Worm (Caenorhabditis elegans) whole organism, late embryonic: ENCODE results near the gene srh-73.

Experiments used
- ceh-24 ChIP-seq: sonication (generic microtip); optimal IDR thresholded peaks from 2 replicates; lab custom pipeline; 2016; ENCODE audit warnings: mild to moderate bottlenecking, missing genetic modification characterization, missing compliant biosample characterization
- ceh-30 ChIP-seq: fragments of 150-350 bp; optimal IDR thresholded peaks from 2 replicates; lab custom pipeline; 2014; ENCODE audit warnings: missing biosample characterization, missing genetic modification characterization
- elt-2 ChIP-seq: sonication (generic microtip); optimal IDR thresholded peaks from 2 replicates; lab custom pipeline; 2016; ENCODE audit warnings: missing genetic modification reagents, missing genetic modification characterization, missing compliant biosample characterization
- hlh-30 ChIP-seq: sonication (generic microtip); optimal IDR thresholded peaks from 2 replicates; lab custom pipeline; 2017; ENCODE audit warnings: antibody characterized with exemption, missing genetic modification characterization, missing compliant biosample characterization; ENCODE audit not compliant: insufficient read depth
- lim-6 ChIP-seq: sonication (generic microtip); optimal IDR thresholded peaks from 2 replicates; lab custom pipeline; 2016; ENCODE audit warnings: missing genetic modification characterization, missing compliant biosample characterization
- madf-2 ChIP-seq: sonication (generic microtip); optimal IDR thresholded peaks from 2 replicates; lab custom pipeline; 2017; ENCODE audit warnings: missing genetic modification characterization, missing compliant biosample characterization
- nhr-11 ChIP-seq: fragments of 150-350 bp; optimal IDR thresholded peaks from 2 replicates; lab custom pipeline; 2014; ENCODE audit warnings: missing biosample characterization, missing genetic modification characterization
- nhr-232 ChIP-seq: sonication (generic microtip); optimal IDR thresholded peaks from 2 replicates; lab custom pipeline; 2016; ENCODE audit warnings: missing genetic modification characterization, missing compliant biosample characterization
- npax-4 ChIP-seq: sonication (generic microtip); optimal IDR thresholded peaks from 2 replicates; lab custom pipeline; 2016; ENCODE audit warnings: missing genetic modification characterization, missing compliant biosample characterization
- rnt-1 ChIP-seq: sonication (generic microtip); optimal IDR thresholded peaks from 2 replicates; lab custom pipeline; 2016; ENCODE audit warnings: missing genetic modification characterization, missing compliant biosample characterization
- sox-2 ChIP-seq: fragments of 200-800 bp; sonication (Bioruptor generic); IDR thresholded peaks from 2 replicates; pipeline ENCODE4 v1.3.6; 2022; ENCODE audit warnings: missing genetic modification reagents, missing genetic modification characterization, missing compliant biosample characterization

The srh-73 gene

DNA sequence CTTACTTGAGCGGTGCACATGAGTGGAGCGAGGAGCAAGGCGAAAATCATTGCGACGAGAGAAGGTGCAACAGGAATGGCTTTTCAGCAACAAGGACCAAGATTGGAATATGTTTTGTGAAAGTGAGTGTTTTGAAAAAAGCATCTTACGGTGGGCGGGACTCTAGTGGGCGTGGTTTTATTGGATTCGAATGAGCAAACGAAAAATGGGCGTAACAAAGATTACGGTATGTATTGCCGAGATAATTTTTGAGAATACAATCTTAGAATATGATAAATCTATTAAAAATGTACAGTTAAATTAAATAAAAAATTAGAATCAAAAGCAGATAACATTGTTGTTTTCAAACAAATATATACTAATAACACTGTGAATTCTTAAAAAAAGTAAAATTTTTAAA is 48.2 kb downstream of the srh-73 start, which contains the start of gene F49C5.12:
TSS of gene F49C5.12 (minus strand) at position 101 of the 400 bp plus-strand sequence.
- TF ChIP-seq ceh-30 (tag; lab: Kevin White, UChicago), result no peak
- no peak for TF ChIP-seq nhr-232
- no peak for TF ChIP-seq sox-2 (GFP tag; lab: Robert Waterston, UW)
- no peak for TF ChIP-seq madf-2
- TF ChIP-seq lim-6, result no peak
- no peak for TF ChIP-seq rnt-1 (tag; lab: Kevin White, UChicago)
- TF ChIP-seq npax-4 (tag; lab: Kevin White, UChicago), result no peak
- no peak for TF ChIP-seq nhr-11
- TF ChIP-seq hlh-30 (tag; lab: Kevin White, UChicago), result no peak
- no peak for TF ChIP-seq ceh-24 (tag; lab: Kevin White, UChicago)
- TF ChIP-seq elt-2 (tag; lab: Kevin White, UChicago), result no peak
